Worm (Caenorhabditis elegans): ENCODE data around the gene F52H2.15.

Gene F52H2.15

ce11 chrX:2549322-2549721 is 15.8 kb upstream of the F52H2.15 start (continued):
- TF ChIP-seq hlh-13 (GFP tag; optimal IDR thresholded peaks at IDR 0.05) (peak; percentile 50), K02D7.2 (tag; optimal IDR thresholded peaks at IDR 0.05) (peak; percentile 81), ets-4 (tag; optimal IDR thresholded peaks at IDR 0.05) (peak; percentile 25), ceh-9 (tag; optimal IDR thresholded peaks at IDR 0.05) (peak; percentile 64), C08G9.2 (tag; optimal IDR thresholded peaks at IDR 0.05) (peak; percentile 78), hlh-6 (tag; optimal IDR thresholded peaks at IDR 0.05) (peak; percentile 87), Y22D7AL.16 (tag; optimal IDR thresholded peaks at IDR 0.05) (peak; percentile 75), hlh-15 (tag; optimal IDR thresholded peaks at IDR 0.05) (peak; percentile 76), ceh-22 (tag; optimal IDR thresholded peaks at IDR 0.05) (no peak), pqm-1 (tag; optimal IDR thresholded peaks at IDR 0.05) (peak; percentile 57), ceh-48 (tag; optimal IDR thresholded peaks at IDR 0.05) (peak; percentile 44), lim-6 (tag; optimal IDR thresholded peaks at IDR 0.05) (no peak), nfya-1 (tag; optimal IDR thresholded peaks at IDR 0.05) (peak; percentile 40), fkh-10 (GFP tag; optimal IDR thresholded peaks at IDR 0.05) (peak; percentile 41), ceh-2 (tag; optimal IDR thresholded peaks at IDR 0.05) (peak; percentile 47), elt-2 (tag; optimal IDR thresholded peaks at IDR 0.05) (peak; percentile 91), ceh-31 (tag; optimal IDR thresholded peaks at IDR 0.05) (peak; percentile 62), tbx-7 (tag; optimal IDR thresholded peaks at IDR 0.05) (peak; percentile 50), nhr-232 (tag; optimal IDR thresholded peaks at IDR 0.05) (peak; percentile 80), ceh-45 (GFP tag; IDR thresholded peaks at IDR 0.05) (peak; percentile 73), ceh-30 (tag; optimal IDR thresholded peaks at IDR 0.05) (no peak), K09A11.1 (tag; optimal IDR thresholded peaks at IDR 0.05; ENCODE audit: insufficient read depth) (peak; percentile 71), madf-2 (tag; optimal IDR thresholded peaks at IDR 0.05) (peak; percentile 85), ceh-19 (GFP tag; optimal IDR thresholded peaks at IDR 0.05) (peak; percentile 85), nhr-11 (tag; optimal IDR thresholded peaks at IDR 0.05) (no peak), ceh-24 (tag; optimal IDR thresholded peaks at IDR 0.05) (peak; percentile 56), npax-4 (tag; optimal IDR thresholded peaks at IDR 0.05) (peak; percentile 47), ceh-6 (GFP tag; optimal IDR thresholded peaks at IDR 0.05) (peak; percentile 88), ahr-1 (tag; optimal IDR thresholded peaks at IDR 0.05) (peak; percentile 51), sox-4 (tag; optimal IDR thresholded peaks at IDR 0.05) (peak; percentile 69), ztf-16 (tag; optimal IDR thresholded peaks at IDR 0.05) (peak; percentile 82), ttx-3 (tag; optimal IDR thresholded peaks at IDR 0.05) (peak; percentile 79), ref-2 (tag; optimal IDR thresholded peaks at IDR 0.05) (peak; percentile 82), ceh-18 (tag; optimal IDR thresholded peaks at IDR 0.05) (peak; percentile 83), unc-55 (GFP tag; optimal IDR thresholded peaks at IDR 0.05) (no peak), zip-5 (tag; optimal IDR thresholded peaks at IDR 0.05) (peak; percentile 54), dve-1 (tag; optimal IDR thresholded peaks at IDR 0.05) (peak; percentile 75), lin-11 (tag; optimal IDR thresholded peaks at IDR 0.05) (peak; percentile 83), dmd-4 (tag; optimal IDR thresholded peaks at IDR 0.05; ENCODE audit: borderline replicate concordance) (peak; percentile 85)

ce11 chrX:2550665-2551064 is 14.5 kb upstream of the F52H2.15 start:
- TF ChIP-seq ceh-24 (tag; optimal IDR thresholded peaks at IDR 0.05) (no peak), unc-42 (tag; optimal IDR thresholded peaks at IDR 0.05) (peak; percentile 64), pag-3 (tag; optimal IDR thresholded peaks at IDR 0.05; ENCODE audit: borderline replicate concordance) (no peak), K02D7.2 (tag; optimal IDR thresholded peaks at IDR 0.05) (no peak), T23F11.4 (GFP tag; optimal IDR thresholded peaks at IDR 0.05) (no peak), gmeb-2 (tag; optimal IDR thresholded peaks at IDR 0.05) (no peak), unc-86 (tag; optimal IDR thresholded peaks at IDR 0.05) (no peak)
